Fruit fly (Drosophila melanogaster) whole organism, adult: Measurements from ENCODE around the gene Spc25.

Experiments used
- CG5204 ChIP-seq: fragments of 200-800 bp; sonication (Bioruptor generic); optimal IDR thresholded peaks from 2 replicates; lab custom pipeline; 2016; ENCODE audit warnings: missing biosample characterization, missing genetic modification characterization
- Hr96 ChIP-seq: fragments of 200-800 bp; sonication (Bioruptor generic); optimal IDR thresholded peaks from 2 replicates; lab custom pipeline; 2016; ENCODE audit warnings: missing biosample characterization, missing genetic modification characterization

DNA sequence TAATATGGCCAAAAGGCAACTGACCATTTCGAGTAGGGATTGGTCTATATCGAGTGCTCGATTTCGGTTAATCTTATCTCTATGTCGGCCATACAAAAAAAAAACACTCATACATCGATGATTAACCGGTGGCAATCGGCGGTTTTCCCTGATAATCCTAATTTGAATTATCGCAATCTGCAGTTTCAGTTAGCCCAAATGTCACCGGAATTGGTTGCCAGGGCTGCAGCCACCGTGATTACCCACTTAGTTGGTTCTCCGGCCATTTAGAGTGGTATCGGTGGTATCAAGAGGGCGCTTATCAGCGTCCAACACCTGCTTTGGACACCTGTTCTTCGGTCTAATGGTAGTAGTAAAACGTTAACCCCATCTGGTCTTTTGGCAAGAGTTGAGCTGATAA is 10.6 kb downstream of the Spc25 start:
- TF ChIP-seq Hr96 (GFP tag; lab: Kevin White, UChicago): no peak
- no peak for TF ChIP-seq CG5204 (GFP tag; lab: Kevin White, UChicago)
